Fruit fly (Drosophila melanogaster) S2 (cell line): ENCODE measurements around the gene CG2278.

Experiments used
- CG8478 ChIP-seq: fragments of >200 bp; optimal IDR thresholded peaks from 2 replicates; lab custom pipeline; 2018
- CTCF ChIP-seq, 2 experiments: fragments of >200 bp; optimal IDR thresholded peaks; 2 replicates each; lab custom pipeline; 2018

dm6 chrX:8207054-8207453, 37.0 kb upstream of the CG2278 start:
- TF ChIP-seq CTCF (optimal IDR thresholded peaks at IDR 0.05; lab: Kevin White, UChicago) (no peak), CG8478 (no peak)
